Fruit fly (Drosophila melanogaster) whole organism, embryonic: ENCODE measurements around the gene CG5515.

Source experiments
- Atf6 ChIP-seq: fragments of 200-800 bp; sonication (Bioruptor generic); IDR thresholded peaks from 2 replicates; pipeline ENCODE4 v1.3.6; 2022; ENCODE audit warnings: missing biosample characterization, missing genetic modification characterization
- CG10274 ChIP-seq: fragments of 200-800 bp; sonication (Bioruptor generic); optimal IDR thresholded peaks from 3 replicates; lab custom pipeline; 2017; ENCODE audit warnings: missing biosample characterization, mild to moderate bottlenecking, missing genetic modification characterization
- CG10321 ChIP-seq: fragments of 200-800 bp; sonication (Bioruptor generic); IDR thresholded peaks from 2 replicates; pipeline ENCODE4 v1.3.6; 2022; ENCODE audit warnings: missing biosample characterization, missing genetic modification characterization
- CG11085 ChIP-seq: fragments of 200-800 bp; sonication (Bioruptor generic); IDR thresholded peaks from 2 replicates; pipeline ENCODE4 v1.3.6; 2022; ENCODE audit warnings: missing biosample characterization, missing genetic modification characterization
- CG1602 ChIP-seq: fragments of 200-800 bp; sonication (Bioruptor generic); optimal IDR thresholded peaks from 3 replicates; lab custom pipeline; 2016; ENCODE audit warnings: missing biosample characterization, missing genetic modification characterization
- CG18011 ChIP-seq: fragments of 200-800 bp; sonication (Bioruptor generic); optimal IDR thresholded peaks from 2 replicates; lab custom pipeline; 2017; ENCODE audit warnings: missing biosample characterization, missing genetic modification characterization, mild to moderate bottlenecking, moderate library complexity, missing genotype
- CG18599 ChIP-seq: fragments of 200-800 bp; sonication (Bioruptor generic); optimal IDR thresholded peaks from 3 replicates; lab custom pipeline; 2017; ENCODE audit warnings: missing biosample characterization, missing genetic modification characterization, mild to moderate bottlenecking, moderate library complexity, missing genetic modification reagents
- CG3163 ChIP-seq: fragments of 200-800 bp; sonication (Bioruptor generic); optimal IDR thresholded peaks from 3 replicates; lab custom pipeline; 2016; ENCODE audit warnings: missing biosample characterization, missing genetic modification characterization
- CG34224 ChIP-seq: fragments of 200-800 bp; sonication (Bioruptor generic); IDR thresholded peaks from 3 replicates; pipeline ENCODE4 v1.3.6; 2022; ENCODE audit warnings: missing biosample characterization, missing genetic modification characterization; ENCODE audit not compliant: partially characterized antibody
- CG5180 ChIP-seq: fragments of 200-800 bp; sonication (Bioruptor generic); optimal IDR thresholded peaks from 3 replicates; lab custom pipeline; 2017; ENCODE audit warnings: missing biosample characterization, missing genetic modification characterization, mild to moderate bottlenecking, moderate library complexity, missing genetic modification reagents
- CG6689 ChIP-seq: fragments of 200-800 bp; sonication (Bioruptor generic); IDR thresholded peaks from 2 replicates; pipeline ENCODE4 v1.3.6; 2022; ENCODE audit warnings: missing biosample characterization, missing genetic modification characterization
- CG7271 ChIP-seq: fragments of 200-800 bp; sonication (Bioruptor generic); optimal IDR thresholded peaks from 2 replicates; lab custom pipeline; 2018; ENCODE audit warnings: missing biosample characterization, mild to moderate bottlenecking, missing genetic modification characterization, moderate library complexity
- CG8944 ChIP-seq: fragments of 200-800 bp; sonication (Bioruptor generic); optimal IDR thresholded peaks from 3 replicates; lab custom pipeline; 2016; ENCODE audit warnings: missing biosample characterization, missing genetic modification characterization
- CoRest ChIP-seq: fragments of 200-800 bp; sonication (Bioruptor generic); optimal IDR thresholded peaks from 3 replicates; lab custom pipeline; 2018; ENCODE audit warnings: missing biosample characterization, mild to moderate bottlenecking, missing genetic modification characterization, moderate library complexity
- D19A ChIP-seq: fragments of 200-800 bp; optimal IDR thresholded peaks from 3 replicates; lab custom pipeline; 2019; ENCODE audit warnings: missing biosample characterization, mild to moderate bottlenecking, missing genetic modification characterization, moderate library complexity
- Drgx ChIP-seq: fragments of 200-800 bp; sonication (Bioruptor generic); IDR thresholded peaks from 2 replicates; pipeline ENCODE4 v1.3.6; 2022; ENCODE audit warnings: missing biosample characterization, missing genetic modification characterization
- Ets65A ChIP-seq: fragments of 200-800 bp; sonication (Bioruptor generic); peaks from one replicate; lab custom pipeline; 2016; ENCODE audit warnings: missing biosample characterization, missing genetic modification characterization
- Hr3 ChIP-seq: fragments of 200-800 bp; sonication (Bioruptor generic); optimal IDR thresholded peaks from 3 replicates; lab custom pipeline; 2016; ENCODE audit warnings: missing biosample characterization, missing genetic modification characterization
- MBD-R2 ChIP-seq: fragments of 200-800 bp; sonication (Bioruptor generic); IDR thresholded peaks from 2 replicates; pipeline ENCODE4 v1.3.6; 2022; ENCODE audit warnings: missing biosample characterization, missing genetic modification characterization
- Med ChIP-seq: fragments of 200-800 bp; sonication (Bioruptor generic); peaks from one replicate; lab custom pipeline; 2016; ENCODE audit warnings: missing biosample characterization, missing genetic modification characterization, mild to moderate bottlenecking, inconsistent platforms, moderate library complexity
- Meics ChIP-seq: fragments of 200-800 bp; sonication (Bioruptor generic); optimal IDR thresholded peaks from 2 replicates; lab custom pipeline; 2017; ENCODE audit warnings: missing biosample characterization, mild to moderate bottlenecking, missing genetic modification characterization
- NC2α ChIP-seq: fragments of 200-800 bp; sonication (Bioruptor generic); optimal IDR thresholded peaks from 2 replicates; lab custom pipeline; 2016; ENCODE audit warnings: missing biosample characterization, missing genetic modification characterization
- Ptx1 ChIP-seq: fragments of 200-800 bp; sonication (Bioruptor generic); IDR thresholded peaks from 2 replicates; pipeline ENCODE4 v1.3.6; 2022; ENCODE audit warnings: missing biosample characterization, missing genetic modification characterization
- Sin3A ChIP-seq: fragments of >200 bp; optimal IDR thresholded peaks from 2 replicates; lab custom pipeline; 2018
- Sry-β ChIP-seq: fragments of 200-800 bp; sonication (Bioruptor generic); optimal IDR thresholded peaks from 2 replicates; lab custom pipeline; 2018; ENCODE audit warnings: missing biosample characterization, mild to moderate bottlenecking, missing genetic modification characterization, moderate library complexity
- Stat92E ChIP-seq, 3 experiments: fragments of >200 bp in 2 of 3; fragments of 200-800 bp in 1 of 3; sonication (Bioruptor generic) in 1 of 3; optimal IDR thresholded peaks; 2 replicates each; lab custom pipeline; 2017 to 2019; ENCODE audit warnings: missing biosample characterization in 3 of 3, missing genetic modification characterization in 3 of 3, mild to moderate bottlenecking in 1 of 3, moderate library complexity in 1 of 3
- bigmax ChIP-seq: fragments of 200-800 bp; sonication (Bioruptor generic); optimal IDR thresholded peaks from 2 replicates; lab custom pipeline; 2018; ENCODE audit warnings: missing biosample characterization, mild to moderate bottlenecking, missing genetic modification characterization
- bsh ChIP-seq, 2 experiments: fragments of 200-800 bp; sonication (Bioruptor generic); optimal IDR thresholded peaks; 2 replicates each; lab custom pipeline; 2017 to 2018; ENCODE audit warnings: mild to moderate bottlenecking in 2 of 2, missing biosample characterization in 2 of 2, missing genetic modification characterization in 2 of 2, moderate library complexity in 1 of 2
- dmrt99B ChIP-seq: fragments of 200-800 bp; sonication (Bioruptor generic); optimal IDR thresholded peaks from 2 replicates; lab custom pipeline; 2018; ENCODE audit warnings: missing biosample characterization, mild to moderate bottlenecking, missing genetic modification characterization, moderate library complexity
- hb ChIP-seq: fragments of 200-800 bp; sonication (Bioruptor generic); IDR thresholded peaks from 3 replicates; pipeline ENCODE4 v1.3.6; 2022; ENCODE audit warnings: missing biosample characterization, missing genetic modification characterization; ENCODE audit not compliant: partially characterized antibody
- her ChIP-seq: fragments of 200-800 bp; sonication (Bioruptor generic); optimal IDR thresholded peaks from 2 replicates; lab custom pipeline; 2016; ENCODE audit warnings: missing biosample characterization, missing genetic modification characterization
- lmd ChIP-seq: fragments of 200-800 bp; sonication (Bioruptor generic); IDR thresholded peaks from 2 replicates; pipeline ENCODE4 v1.3.6; 2022; ENCODE audit warnings: missing biosample characterization, missing genetic modification characterization
- repo ChIP-seq: fragments of 200-800 bp; sonication (Bioruptor generic); optimal IDR thresholded peaks from 2 replicates; lab custom pipeline; 2016; ENCODE audit warnings: missing biosample characterization, missing genetic modification characterization
- run ChIP-seq: fragments of 200-800 bp; sonication (Bioruptor generic); optimal IDR thresholded peaks from 3 replicates; lab custom pipeline; 2018; ENCODE audit warnings: missing biosample characterization, mild to moderate bottlenecking, missing genetic modification characterization
- sim ChIP-seq: fragments of 200-800 bp; sonication (Bioruptor generic); IDR thresholded peaks from 2 replicates; pipeline ENCODE4 v1.3.6; 2022; ENCODE audit warnings: missing biosample characterization, missing genetic modification characterization
- ssp ChIP-seq: fragments of 200-800 bp; sonication (Bioruptor generic); IDR thresholded peaks from 2 replicates; pipeline ENCODE4 v1.3.6; 2022; ENCODE audit warnings: missing biosample characterization, missing genetic modification characterization
- z ChIP-seq: fragments of 200-800 bp; sonication (Bioruptor generic); IDR thresholded peaks from 3 replicates; pipeline ENCODE4 v1.3.6; 2022; ENCODE audit warnings: missing biosample characterization, missing genetic modification characterization

CG5515 gene

DNA sequence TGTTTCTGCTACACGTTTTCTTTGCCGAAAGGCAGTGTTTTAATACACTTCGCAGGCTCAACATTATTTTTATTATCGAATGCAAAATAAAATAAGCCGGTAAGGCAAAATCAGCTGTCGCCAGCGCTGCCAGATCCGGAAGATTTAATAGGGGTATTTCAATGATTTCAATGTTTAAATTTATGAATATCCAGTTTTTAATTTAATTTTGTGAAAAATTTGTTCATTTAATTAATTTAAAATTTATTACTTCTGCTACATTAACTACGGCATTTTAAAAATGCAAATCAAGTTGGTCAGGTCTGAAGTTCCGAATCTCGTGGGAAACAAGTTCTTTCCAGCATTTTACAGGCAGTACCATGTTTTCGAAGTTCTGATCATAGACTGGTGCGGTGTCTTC lies 39.9 kb downstream of the CG5515 start, which contains the start of gene Slimp (continued):
- no peak for TF ChIP-seq hb (GFP tag; lab: Robert Waterston, UW)
- no peak for TF ChIP-seq Sry-β (GFP tag; lab: Kevin White, UChicago)
- no peak for TF ChIP-seq CG5180 (GFP tag; lab: Kevin White, UChicago)
- peak; percentile 95 for TF ChIP-seq MBD-R2 (GFP tag; lab: Robert Waterston, UW)
- peak; percentile 17 for TF ChIP-seq Meics (GFP tag; lab: Kevin White, UChicago)
- TF ChIP-seq Hr3 = no peak
- TF ChIP-seq repo (GFP tag; lab: Kevin White, UChicago) = no peak
- no peak for TF ChIP-seq sim
- TF ChIP-seq CG34224 (GFP tag; lab: Robert Waterston, UW) = no peak
- TF ChIP-seq CG1602 (GFP tag; lab: Kevin White, UChicago) = no peak
- no peak for TF ChIP-seq Stat92E (GFP tag; optimal IDR thresholded peaks at IDR 0.05; lab: Kevin White, UChicago)
- TF ChIP-seq Ptx1 (GFP tag; lab: Robert Waterston, UW) = 0 out of 2 replicates have a peak, but pooled peaks have one; percentile 20
- TF ChIP-seq D19A (tag; lab: Kevin White, UChicago) = peak; percentile 48
- peak; percentile 28 for TF ChIP-seq Sin3A (lab: Kevin White, UChicago)
- TF ChIP-seq dmrt99B (tag; lab: Kevin White, UChicago) = no peak
- no peak for TF ChIP-seq CG6689 (GFP tag; lab: Robert Waterston, UW)
- TF ChIP-seq CoRest (tag; lab: Kevin White, UChicago) = peak; percentile 8
- no peak for TF ChIP-seq CG18011
- TF ChIP-seq CG3163 (GFP tag; lab: Kevin White, UChicago) = no peak
- no peak for TF ChIP-seq lmd (GFP tag; lab: Robert Waterston, UW)

DNA sequence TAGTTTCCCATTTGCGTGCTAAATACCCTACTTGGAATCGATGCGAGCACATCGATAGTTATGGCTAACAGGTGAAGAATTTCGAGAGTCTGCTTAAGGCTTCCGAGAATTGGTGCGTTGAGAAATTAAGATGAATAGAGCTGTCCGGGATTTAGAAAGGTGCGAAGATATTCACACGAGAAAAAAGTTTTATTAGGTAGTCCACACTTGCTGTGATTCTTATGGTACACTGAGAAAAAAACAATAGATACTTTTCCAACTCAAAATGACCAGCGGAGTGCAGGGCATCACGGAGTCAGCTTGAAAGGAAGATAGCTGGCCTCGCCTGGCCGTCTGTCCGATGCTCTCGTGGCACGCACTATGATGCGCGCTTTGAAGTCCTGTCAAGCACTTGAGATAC lies 44.2 kb downstream of the CG5515 start:
- TF ChIP-seq D19A (tag; lab: Kevin White, UChicago) = no peak
- peak; percentile 58 for TF ChIP-seq CG10274 (GFP tag; lab: Kevin White, UChicago)
- no peak for TF ChIP-seq CG10321 (GFP tag; lab: Robert Waterston, UW)
- peak; percentile 7 for TF ChIP-seq Med (GFP tag; lab: Kevin White, UChicago)
- no peak for TF ChIP-seq CG18599
- no peak for TF ChIP-seq NC2α (GFP tag; lab: Kevin White, UChicago)
- TF ChIP-seq CG7271 (tag; lab: Kevin White, UChicago) = no peak
- TF ChIP-seq bsh (GFP tag; optimal IDR thresholded peaks at IDR 0.05; lab: Kevin White, UChicago) = peak in 1 of 2 experiments; percentile 86
- TF ChIP-seq CG18011 = no peak

DNA sequence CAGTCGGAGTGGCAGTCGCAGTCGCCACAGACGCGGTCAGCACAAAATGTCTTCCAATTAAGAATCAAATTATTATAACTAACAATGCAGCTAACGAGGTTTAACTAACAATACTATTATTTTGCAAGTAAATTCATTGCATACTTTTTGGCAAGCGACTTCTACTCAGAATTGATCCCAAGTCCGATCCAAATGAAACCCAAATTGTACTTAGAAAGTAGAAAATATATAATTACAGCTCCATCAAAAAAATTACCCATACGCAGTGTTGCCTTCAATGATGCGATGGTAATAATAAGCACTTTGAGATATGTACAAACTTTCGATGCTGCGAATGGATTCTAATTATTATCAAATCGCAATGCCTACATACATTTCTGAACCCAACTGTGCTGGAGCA lies 44.9 kb downstream of the CG5515 start:
- TF ChIP-seq bsh (GFP tag; optimal IDR thresholded peaks at IDR 0.05; lab: Kevin White, UChicago) (peak in 1 of 2 experiments; percentile 48), Drgx (GFP tag; lab: Robert Waterston, UW) (peak; percentile 31; the same call in 1 of the 2 replicates), ssp (GFP tag; lab: Robert Waterston, UW) (no peak)
- TF ChIP-seq, all 482 proteins: peak for 2

DNA sequence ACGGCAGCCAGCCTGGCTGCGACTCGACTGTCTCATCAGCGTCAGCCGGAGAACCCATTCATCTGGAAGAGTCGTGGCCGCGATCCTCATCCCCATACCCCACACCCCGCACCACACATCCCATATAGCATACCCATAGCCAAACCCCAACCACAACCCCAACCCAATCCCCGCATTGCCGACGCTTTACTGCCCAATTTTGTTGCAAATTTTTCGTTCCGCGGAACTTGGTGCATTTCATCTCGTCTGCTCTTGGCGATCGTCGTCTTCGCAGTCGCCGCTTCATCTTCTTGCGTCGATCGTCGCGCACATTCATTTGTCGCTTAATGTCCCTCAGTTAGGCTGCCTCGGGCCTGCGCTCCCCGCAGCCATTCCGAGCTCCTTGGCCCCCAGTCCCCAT lies 45.3 kb downstream of the CG5515 start:
- TF ChIP-seq CG8944 (GFP tag; lab: Kevin White, UChicago) = no peak
- no peak for TF ChIP-seq run
- no peak for TF ChIP-seq CG11085
- TF ChIP-seq Atf6 = no peak
- no peak for TF ChIP-seq Sin3A (lab: Kevin White, UChicago)
- TF ChIP-seq bigmax = no peak
- no peak for TF ChIP-seq z (GFP tag; lab: Robert Waterston, UW)
- TF ChIP-seq Ets65A (GFP tag; lab: Kevin White, UChicago) = peak; percentile 57
- TF ChIP-seq her = no peak
